Fruit fly (Drosophila melanogaster): ENCODE data around the gene CG18178.

Gene CG18178

dm6 chr3L:9742342-9742741 is 23.4 kb upstream of the CG18178 start (continued):
- TF ChIP-seq CG10274 (GFP tag; optimal IDR thresholded peaks at IDR 0.05) (no peak), CG10462 (GFP tag; optimal IDR thresholded peaks at IDR 0.05) (no peak), Bteb2 (GFP tag; optimal IDR thresholded peaks at IDR 0.05) (no peak), TFAM (GFP tag; optimal IDR thresholded peaks at IDR 0.05) (no peak), Camta (GFP tag; optimal IDR thresholded peaks at IDR 0.05) (no peak), p53 (GFP tag; optimal IDR thresholded peaks at IDR 0.05) (no peak), ems (GFP tag; optimal IDR thresholded peaks at IDR 0.05) (no peak), CG7839 (tag; optimal IDR thresholded peaks at IDR 0.05) (no peak), CG10979 (tag; optimal IDR thresholded peaks at IDR 0.05) (peak; percentile 58), MESR4 (GFP tag; optimal IDR thresholded peaks at IDR 0.05) (no peak), zfh1 (GFP tag; IDR thresholded peaks at IDR 0.05) (no peak), CG4707 (GFP tag; optimal IDR thresholded peaks at IDR 0.05) (no peak), YL-1 (GFP tag; optimal IDR thresholded peaks at IDR 0.05) (no peak), CG1603 (tag; optimal IDR thresholded peaks at IDR 0.05) (no peak), Med (GFP tag) (peak; percentile 8), bcd (GFP tag; optimal IDR thresholded peaks at IDR 0.05) (no peak), CG15514 (GFP tag; optimal IDR thresholded peaks at IDR 0.05) (no peak), Dek (tag; optimal IDR thresholded peaks at IDR 0.05) (no peak), CG4617 (GFP tag; optimal IDR thresholded peaks at IDR 0.05; ENCODE audit: borderline replicate concordance) (no peak), Max (GFP tag; optimal IDR thresholded peaks at IDR 0.05) (no peak), CG18262 (tag; optimal IDR thresholded peaks at IDR 0.05) (peak; percentile 55), CG11504 (tag; optimal IDR thresholded peaks at IDR 0.05) (peak; percentile 14), Gug (GFP tag; IDR thresholded peaks at IDR 0.05) (no peak), CG12155 (GFP tag; optimal IDR thresholded peaks at IDR 0.05) (no peak), CG12219 (GFP tag; optimal IDR thresholded peaks at IDR 0.05) (no peak), Optix (GFP tag; IDR thresholded peaks at IDR 0.05) (no peak), tna (GFP tag; IDR thresholded peaks at IDR 0.05; ENCODE audit: partially characterized antibody) (no peak), CG12391 (tag; optimal IDR thresholded peaks at IDR 0.05) (no peak), Usf (GFP tag; optimal IDR thresholded peaks at IDR 0.05) (no peak), Poxn (GFP tag; IDR thresholded peaks at IDR 0.05) (no peak), Sox100B (GFP tag; optimal IDR thresholded peaks at IDR 0.05) (peak; percentile 1), CG42726 (GFP tag; IDR thresholded peaks at IDR 0.05; ENCODE audit: partially characterized antibody) (no peak), oc (tag; optimal IDR thresholded peaks at IDR 0.05) (no peak), CG33557 (GFP tag; optimal IDR thresholded peaks at IDR 0.05) (peak; percentile 1), Chrac-16 (GFP tag; optimal IDR thresholded peaks at IDR 0.05) (no peak), CG8388 (GFP tag; optimal IDR thresholded peaks at IDR 0.05) (no peak), CG6791 (GFP tag; IDR thresholded peaks at IDR 0.05; ENCODE audit: partially characterized antibody) (no peak), CG6689 (GFP tag; IDR thresholded peaks at IDR 0.05) (no peak), CG17829 (tag; optimal IDR thresholded peaks at IDR 0.05) (peak; percentile 18), CG5953 (GFP tag; IDR thresholded peaks at IDR 0.05) (no peak), dmrt11E (tag; optimal IDR thresholded peaks at IDR 0.05) (peak; percentile 3), Doc2 (GFP tag; IDR thresholded peaks at IDR 0.05) (no peak), jing (GFP tag; optimal IDR thresholded peaks at IDR 0.05) (no peak), peb (GFP tag; IDR thresholded peaks at IDR 0.05) (no peak), lbe (GFP tag; optimal IDR thresholded peaks at IDR 0.05) (peak; percentile 49), twi (tag; optimal IDR thresholded peaks at IDR 0.05) (no peak), zen (tag; optimal IDR thresholded peaks at IDR 0.05) (no peak), CG11560 (tag; IDR thresholded peaks at IDR 0.05) (no peak), CG33213 (GFP tag; optimal IDR thresholded peaks at IDR 0.05) (no peak), gem (tag; optimal IDR thresholded peaks at IDR 0.05) (peak; percentile 4), CG5180 (GFP tag; optimal IDR thresholded peaks at IDR 0.05) (no peak)

All from whole organism, embryonic.